Fruit fly (Drosophila melanogaster): ENCODE data around the gene Hr83.

- TF ChIP-seq Abd-B (GFP tag; optimal IDR thresholded peaks at IDR 0.05) (no peak), sv (GFP tag; optimal IDR thresholded peaks at IDR 0.05) (no peak), CrebA (GFP tag; optimal IDR thresholded peaks at IDR 0.05; ENCODE audit: borderline replicate concordance) (no peak)
These were observed 28.5 kb downstream of the Hr83 start, which contains the start of gene CG42537 for dm6 chr3R:6377497-6377896.
